Worm (Caenorhabditis elegans): ENCODE data around the gene myo-5.

The myo-5 gene

ce11 chrV:8145329-8145728 lies 36.6 kb downstream of the myo-5 start, which contains the start of gene D1014.13:
Gene D1014.13, plus strand, starts transcription at chrV:8145629.
- TF ChIP-seq W03F9.2 (tag; optimal IDR thresholded peaks at IDR 0.05) (no peak), dao-5 (tag; optimal IDR thresholded peaks at IDR 0.05) (no peak), him-1 (tag; optimal IDR thresholded peaks at IDR 0.05) (no peak)

- TF ChIP-seq W03F9.2 (tag; optimal IDR thresholded peaks at IDR 0.05) (no peak), dao-5 (tag; optimal IDR thresholded peaks at IDR 0.05) (no peak), him-1 (tag; optimal IDR thresholded peaks at IDR 0.05) (no peak)
Measured at ce11 chrV:8155743-8156142, 47.0 kb downstream of the myo-5 start.

ce11 chrV:8157446-8157845 lies 48.7 kb downstream of the myo-5 start, which contains the start of gene sul-2:
Gene sul-2, plus strand, starts transcription at chrV:8157746.
- TF ChIP-seq dao-5 (tag; optimal IDR thresholded peaks at IDR 0.05) (no peak), W03F9.2 (tag; optimal IDR thresholded peaks at IDR 0.05) (no peak), him-1 (tag; optimal IDR thresholded peaks at IDR 0.05) (no peak)

ce11 chrV:8159629-8160028 lies 50.9 kb downstream of the myo-5 start, which contains the start of gene F20D6.6:
Gene F20D6.6, plus strand, starts transcription at chrV:8159929.
- TF ChIP-seq W03F9.2 (tag; optimal IDR thresholded peaks at IDR 0.05) (no peak), dao-5 (tag; optimal IDR thresholded peaks at IDR 0.05) (no peak), him-1 (tag; optimal IDR thresholded peaks at IDR 0.05) (no peak)

- TF ChIP-seq dao-5 (tag; optimal IDR thresholded peaks at IDR 0.05): no peak
- TF ChIP-seq W03F9.2 (tag; optimal IDR thresholded peaks at IDR 0.05): no peak
- TF ChIP-seq him-1 (tag; optimal IDR thresholded peaks at IDR 0.05): no peak
Measured at ce11 chrV:8161699-8162098, 52.9 kb downstream of the myo-5 start, which contains the start of gene F20D6.5. Gene F20D6.5, plus strand, starts transcription at chrV:8161957.

ce11 chrV:8163199-8163598 lies 54.4 kb downstream of the myo-5 start:
- TF ChIP-seq him-1 (tag; optimal IDR thresholded peaks at IDR 0.05) (no peak), W03F9.2 (tag; optimal IDR thresholded peaks at IDR 0.05) (no peak), dao-5 (tag; optimal IDR thresholded peaks at IDR 0.05) (no peak)
